Worm (Caenorhabditis elegans): Measurements from ENCODE around the gene del-2.
"Not testable (repeated sequence)": the region's sequence is repeated elsewhere in the genome, so short reads cannot be mapped to it uniquely, and the experiment has no call there.

del-2 gene

ce11 chrIV:9595779-9596406, 45.9 kb downstream of the del-2 start, which contains the start of the genes F27C8.3 and F27C8.2:
Gene F27C8.3 (minus strand): TSS chrIV:9595879.
Gene F27C8.2 (plus strand): TSS chrIV:9596356.
- TF ChIP-seq npax-4, ref-2, odd-2 (tag; optimal IDR thresholded peaks at IDR 0.05): not testable (repeated sequence)

- TF ChIP-seq pat-9 (tag; optimal IDR thresholded peaks at IDR 0.05) (no peak), ceh-34 (tag; optimal IDR thresholded peaks at IDR 0.05) (no peak), fkh-10 (GFP tag; optimal IDR thresholded peaks at IDR 0.05) (no peak), elt-2 (tag; optimal IDR thresholded peaks at IDR 0.05) (peak; percentile 27), K02D7.2 (tag; optimal IDR thresholded peaks at IDR 0.05) (no peak)
These were observed 48.4 kb downstream of the del-2 start, which contains the start of gene spp-18 for ce11 chrIV:9593456-9593855. Gene spp-18 (plus strand): TSS chrIV:9593712.

ce11 chrIV:9592413-9592812, 49.4 kb downstream of the del-2 start, which contains the start of gene pei-1:
Gene pei-1 (minus strand): TSS chrIV:9592513.
- no peak for TF ChIP-seq tbx-7 (tag; optimal IDR thresholded peaks at IDR 0.05)
- no peak for TF ChIP-seq ztf-16 (tag; optimal IDR thresholded peaks at IDR 0.05)
- no peak for TF ChIP-seq mec-3 (tag; optimal IDR thresholded peaks at IDR 0.05; ENCODE audit: borderline replicate concordance)
- TF ChIP-seq pqm-1 (tag; optimal IDR thresholded peaks at IDR 0.05), result no peak
- TF ChIP-seq ceh-22 (tag; optimal IDR thresholded peaks at IDR 0.05), result no peak
- no peak for TF ChIP-seq ceh-18 (tag; optimal IDR thresholded peaks at IDR 0.05)
- TF ChIP-seq fkh-10 (GFP tag; optimal IDR thresholded peaks at IDR 0.05), result no peak
- TF ChIP-seq F13H6.1 (tag; optimal IDR thresholded peaks at IDR 0.05), result no peak
- no peak for TF ChIP-seq elt-4 (tag; optimal IDR thresholded peaks at IDR 0.05)
- no peak for TF ChIP-seq ceh-31 (tag; optimal IDR thresholded peaks at IDR 0.05)
- no peak for TF ChIP-seq hlh-6 (tag; optimal IDR thresholded peaks at IDR 0.05)
- TF ChIP-seq dmd-4 (tag; optimal IDR thresholded peaks at IDR 0.05; ENCODE audit: borderline replicate concordance), result no peak

DNA sequence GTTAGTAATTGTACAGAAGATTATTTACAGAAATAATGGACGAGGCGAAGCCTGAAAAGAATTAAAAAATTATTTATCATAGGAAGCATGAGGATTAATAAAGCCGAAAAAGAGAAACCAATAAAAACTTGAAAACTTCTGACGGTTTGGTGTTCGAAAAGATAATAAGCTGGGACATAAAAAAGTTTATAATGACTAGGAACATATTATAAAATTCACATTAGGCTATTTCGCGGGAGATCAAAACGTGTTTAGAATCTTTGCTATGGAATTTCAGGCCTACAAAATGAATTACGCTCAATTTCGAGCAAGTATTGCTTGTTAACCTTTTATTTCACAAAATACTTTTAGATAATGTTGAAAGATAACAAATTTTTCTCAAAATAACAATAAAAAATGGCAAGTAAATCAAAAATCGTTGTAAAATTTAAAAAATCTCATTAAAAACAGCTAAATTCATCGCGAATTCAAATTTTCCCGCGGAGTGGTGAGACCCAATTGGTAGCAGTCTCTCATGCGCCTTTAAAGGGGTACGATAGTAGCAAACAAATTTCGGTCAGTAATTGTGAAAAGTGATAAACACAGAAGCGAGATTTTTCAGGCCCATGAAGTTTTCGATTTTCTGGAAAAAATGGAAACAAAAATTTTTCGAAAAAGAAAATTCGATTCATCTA, 52.9 kb downstream of the del-2 start, which contains the start of gene trcs-1:
Gene trcs-1 (minus strand): TSS at position 51 of the 674 bp plus-strand sequence.
- no peak for TF ChIP-seq unc-86 (tag; optimal IDR thresholded peaks at IDR 0.05)
- no peak for TF ChIP-seq syd-9 (tag; optimal IDR thresholded peaks at IDR 0.05)
- TF ChIP-seq elt-4 (tag; optimal IDR thresholded peaks at IDR 0.05), result no peak
- TF ChIP-seq ceh-22 (tag; optimal IDR thresholded peaks at IDR 0.05), result no peak
- no peak for TF ChIP-seq sox-4 (tag; optimal IDR thresholded peaks at IDR 0.05)
- TF ChIP-seq sox-2 (GFP tag; IDR thresholded peaks at IDR 0.05), result no peak
- no peak for TF ChIP-seq fkh-6 (tag; optimal IDR thresholded peaks at IDR 0.05)
- TF ChIP-seq ceh-48 (tag; optimal IDR thresholded peaks at IDR 0.05), result no peak
- no peak for TF ChIP-seq C08G9.2 (tag; optimal IDR thresholded peaks at IDR 0.05)
